Worm (Caenorhabditis elegans): ENCODE measurements around the gene W07G4.2.

ce11 chrV:13013844-13014243 lies 22.5 kb downstream of the W07G4.2 start, which contains the start of gene F15B9.6:
- TF ChIP-seq skn-1 (tag; optimal IDR thresholded peaks at IDR 0.05) (no peak), alr-1 (tag; optimal IDR thresholded peaks at IDR 0.05) (no peak), snpc-4 (tag; optimal IDR thresholded peaks at IDR 0.05) (no peak), ama-1 (optimal IDR thresholded peaks at IDR 0.05) (no peak), unc-62 (GFP tag; optimal IDR thresholded peaks at IDR 0.05) (no peak), ztf-4 (tag; optimal IDR thresholded peaks at IDR 0.05) (no peak), lin-39 (tag; optimal IDR thresholded peaks at IDR 0.05) (no peak), lin-13 (GFP tag; optimal IDR thresholded peaks at IDR 0.05) (no peak), zag-1 (tag; optimal IDR thresholded peaks at IDR 0.05) (no peak), lsy-2 (tag; optimal IDR thresholded peaks at IDR 0.05) (no peak), dmd-4 (tag; optimal IDR thresholded peaks at IDR 0.05) (no peak), egl-27 (tag; optimal IDR thresholded peaks at IDR 0.05) (no peak), fos-1 (tag; optimal IDR thresholded peaks at IDR 0.05) (no peak)

Data from whole organism, L2 larva.